Fruit fly (Drosophila melanogaster) whole organism, embryonic: Measurements from ENCODE around the gene Aps.
A peak's percentile ranks its signal among the peaks of the same experiment; 100 is the strongest.

Experiments
- Bgb ChIP-seq: fragments of 200-800 bp; sonication (Bioruptor generic); IDR thresholded peaks from 2 replicates; pipeline ENCODE4 v1.3.6; 2022; ENCODE audit warnings: missing biosample characterization, missing genetic modification characterization; ENCODE audit not compliant: partially characterized antibody
- Blimp-1 ChIP-seq: fragments of 200-800 bp; sonication (Bioruptor generic); optimal IDR thresholded peaks from 3 replicates; lab custom pipeline; 2018; ENCODE audit warnings: missing biosample characterization, missing genetic modification characterization, mild to moderate bottlenecking, moderate library complexity, missing genetic modification reagents
- CG10147 ChIP-seq: fragments of 200-800 bp; sonication (Bioruptor generic); optimal IDR thresholded peaks from 2 replicates; lab custom pipeline; 2019; ENCODE audit warnings: missing biosample characterization, mild to moderate bottlenecking, missing genetic modification characterization, moderate library complexity
- CG10366 ChIP-seq: fragments of 200-800 bp; sonication (Bioruptor generic); IDR thresholded peaks from 2 replicates; pipeline ENCODE4 v1.3.6; 2022; ENCODE audit warnings: missing biosample characterization, missing genetic modification characterization
- CG10431 ChIP-seq: fragments of 200-800 bp; sonication (Bioruptor generic); optimal IDR thresholded peaks from 3 replicates; lab custom pipeline; 2018; ENCODE audit warnings: missing biosample characterization, mild to moderate bottlenecking, missing genetic modification characterization
- CG12391 ChIP-seq: fragments of 200-800 bp; sonication (Bioruptor generic); optimal IDR thresholded peaks from 3 replicates; lab custom pipeline; 2018; ENCODE audit warnings: missing biosample characterization, mild to moderate bottlenecking, missing genetic modification characterization, moderate library complexity
- CG13287 ChIP-seq: fragments of 200-800 bp; sonication (Bioruptor generic); IDR thresholded peaks from 2 replicates; pipeline ENCODE4 v1.3.6; 2022; ENCODE audit warnings: missing biosample characterization, missing genetic modification characterization; ENCODE audit not compliant: partially characterized antibody
- CG13775 ChIP-seq: fragments of 200-800 bp; sonication (Bioruptor generic); optimal IDR thresholded peaks from 3 replicates; lab custom pipeline; 2017; ENCODE audit warnings: missing biosample characterization, mild to moderate bottlenecking, missing genetic modification characterization
- CG14014 ChIP-seq: fragments of 200-800 bp; sonication (Bioruptor generic); IDR thresholded peaks from 2 replicates; pipeline ENCODE4 v1.3.6; 2022; ENCODE audit warnings: missing biosample characterization, missing genetic modification characterization
- CG15514 ChIP-seq: fragments of 200-800 bp; sonication (Bioruptor generic); optimal IDR thresholded peaks from 3 replicates; lab custom pipeline; 2017; ENCODE audit warnings: missing biosample characterization, missing genetic modification characterization, mild to moderate bottlenecking, moderate library complexity, missing genetic modification reagents
- CG17186 ChIP-seq: fragments of 200-800 bp; sonication (Bioruptor generic); optimal IDR thresholded peaks from 3 replicates; lab custom pipeline; 2017; ENCODE audit warnings: missing biosample characterization, missing genetic modification reagents, missing genetic modification characterization
- CG17359 ChIP-seq: fragments of 200-800 bp; sonication (Bioruptor generic); optimal IDR thresholded peaks from 3 replicates; lab custom pipeline; 2018; ENCODE audit warnings: missing biosample characterization, mild to moderate bottlenecking, missing genetic modification characterization, moderate library complexity
- CG2202 ChIP-seq: fragments of 200-800 bp; sonication (Bioruptor generic); optimal IDR thresholded peaks from 2 replicates; lab custom pipeline; 2018; ENCODE audit warnings: missing biosample characterization, mild to moderate bottlenecking, missing genetic modification characterization
- CG3407 ChIP-seq: fragments of 200-800 bp; sonication (Bioruptor generic); optimal IDR thresholded peaks from 2 replicates; lab custom pipeline; 2018; ENCODE audit warnings: missing biosample characterization, mild to moderate bottlenecking, missing genetic modification characterization
- CG4282 ChIP-seq: fragments of 200-800 bp; sonication (Bioruptor generic); optimal IDR thresholded peaks from 2 replicates; lab custom pipeline; 2016; ENCODE audit warnings: missing biosample characterization, missing genetic modification characterization
- CG4404 ChIP-seq: fragments of 200-800 bp; sonication (Bioruptor generic); IDR thresholded peaks from 2 replicates; pipeline ENCODE4 v1.3.6; 2022; ENCODE audit warnings: missing biosample characterization, missing genetic modification characterization
- CG4707 ChIP-seq: fragments of 200-800 bp; sonication (Bioruptor generic); optimal IDR thresholded peaks from 2 replicates; lab custom pipeline; 2018; ENCODE audit warnings: missing biosample characterization, mild to moderate bottlenecking, missing genetic modification characterization, moderate library complexity
- CG4820 ChIP-seq: fragments of 200-800 bp; sonication (Bioruptor generic); optimal IDR thresholded peaks from 3 replicates; lab custom pipeline; 2016; ENCODE audit warnings: missing biosample characterization, missing genetic modification characterization
- CG7556 ChIP-seq: fragments of 200-800 bp; sonication (Bioruptor generic); optimal IDR thresholded peaks from 2 replicates; lab custom pipeline; 2017; ENCODE audit warnings: missing biosample characterization, mild to moderate bottlenecking, missing genetic modification characterization
- CG7745 ChIP-seq: fragments of 200-800 bp; sonication (Bioruptor generic); optimal IDR thresholded peaks from 2 replicates; lab custom pipeline; 2018; ENCODE audit warnings: missing biosample characterization, mild to moderate bottlenecking, missing genetic modification characterization, moderate library complexity
- CG7987 ChIP-seq: fragments of 200-800 bp; sonication (Bioruptor generic); optimal IDR thresholded peaks from 2 replicates; lab custom pipeline; 2018; ENCODE audit warnings: missing biosample characterization, mild to moderate bottlenecking, missing genetic modification characterization, moderate library complexity
- CG8924 ChIP-seq: fragments of 200-800 bp; optimal IDR thresholded peaks from 3 replicates; lab custom pipeline; 2019; ENCODE audit warnings: missing biosample characterization, mild to moderate bottlenecking, missing genetic modification characterization, moderate library complexity
- D ChIP-seq, 2 experiments: fragments of 200-800 bp in 1 of 2; fragments of >200 bp in 1 of 2; sonication (Bioruptor generic) in 1 of 2; optimal IDR thresholded peaks; 2 replicates in 1 of 2; 3 replicates in 1 of 2; lab custom pipeline; 2017; ENCODE audit warnings: mild to moderate bottlenecking in 1 of 2, missing biosample characterization in 1 of 2, missing genetic modification characterization in 1 of 2, missing genetic modification reagents in 1 of 2
- Dref ChIP-seq: fragments of 200-800 bp; sonication (Bioruptor generic); IDR thresholded peaks from 2 replicates; pipeline ENCODE4 v1.3.6; 2022; ENCODE audit warnings: missing biosample characterization, missing genetic modification characterization
- ERR ChIP-seq: fragments of 200-800 bp; sonication (Bioruptor generic); optimal IDR thresholded peaks from 2 replicates; lab custom pipeline; 2016; ENCODE audit warnings: missing biosample characterization, missing genetic modification characterization
- Hey ChIP-seq: fragments of 200-800 bp; sonication (Bioruptor generic); optimal IDR thresholded peaks from 3 replicates; lab custom pipeline; 2018; ENCODE audit warnings: missing biosample characterization, mild to moderate bottlenecking, missing genetic modification characterization
- Hsf ChIP-seq: fragments of 200-800 bp; sonication (Bioruptor generic); optimal IDR thresholded peaks from 3 replicates; lab custom pipeline; 2016; ENCODE audit warnings: missing biosample characterization, missing genetic modification characterization
- Max ChIP-seq: fragments of 200-800 bp; sonication (Bioruptor generic); optimal IDR thresholded peaks from 2 replicates; lab custom pipeline; 2016; ENCODE audit warnings: missing biosample characterization, mild to moderate bottlenecking, missing genetic modification characterization
- Nf-YB ChIP-seq: fragments of 200-800 bp; sonication (Bioruptor generic); optimal IDR thresholded peaks from 3 replicates; lab custom pipeline; 2019; ENCODE audit warnings: missing biosample characterization, mild to moderate bottlenecking, missing genetic modification characterization, moderate library complexity
- Nf-YC ChIP-seq: fragments of 200-800 bp; optimal IDR thresholded peaks from 3 replicates; lab custom pipeline; 2019; ENCODE audit warnings: missing biosample characterization, mild to moderate bottlenecking, missing genetic modification characterization, moderate library complexity
- Oli ChIP-seq: fragments of 200-800 bp; sonication (Bioruptor generic); optimal IDR thresholded peaks from 2 replicates; lab custom pipeline; 2018; ENCODE audit warnings: missing biosample characterization, mild to moderate bottlenecking, missing genetic modification characterization, moderate library complexity
- Trl ChIP-seq, 3 experiments: fragments of >200 bp in 2 of 3; fragments of 200-800 bp in 1 of 3; sonication (Bioruptor generic) in 1 of 3; optimal IDR thresholded peaks; 2 replicates in 1 of 3; 3 replicates in 2 of 3; lab custom pipeline; 2016 to 2017; ENCODE audit warnings: missing biosample characterization in 1 of 3, missing genetic modification characterization in 1 of 3
- aop ChIP-seq: fragments of 200-800 bp; sonication (Bioruptor generic); IDR thresholded peaks from 2 replicates; pipeline ENCODE4 v1.3.6; 2022; ENCODE audit warnings: missing biosample characterization, missing genetic modification characterization
- ato ChIP-seq: fragments of 200-800 bp; sonication (Bioruptor generic); IDR thresholded peaks from 2 replicates; pipeline ENCODE4 v1.3.6; 2022; ENCODE audit warnings: missing biosample characterization, missing genetic modification characterization; ENCODE audit not compliant: partially characterized antibody
- az2 ChIP-seq: fragments of 200-800 bp; sonication (Bioruptor generic); optimal IDR thresholded peaks from 3 replicates; lab custom pipeline; 2016; ENCODE audit warnings: missing biosample characterization, missing genetic modification characterization
- bab2 ChIP-seq: fragments of 200-800 bp; sonication (Bioruptor generic); optimal IDR thresholded peaks from 2 replicates; lab custom pipeline; 2016; ENCODE audit warnings: missing biosample characterization, missing genetic modification characterization
- bcd ChIP-seq: fragments of 200-800 bp; sonication (Bioruptor generic); optimal IDR thresholded peaks from 2 replicates; lab custom pipeline; 2017; ENCODE audit warnings: missing biosample characterization, mild to moderate bottlenecking, missing genetic modification characterization
- chif ChIP-seq, 2 experiments: fragments of 200-800 bp; sonication (Bioruptor generic); optimal IDR thresholded peaks; 3 replicates each; lab custom pipeline; 2016; ENCODE audit warnings: missing biosample characterization in 2 of 2, missing genetic modification characterization in 2 of 2
- fd96Cb ChIP-seq: fragments of 200-800 bp; sonication (Bioruptor generic); optimal IDR thresholded peaks from 2 replicates; lab custom pipeline; 2018; ENCODE audit warnings: missing biosample characterization, mild to moderate bottlenecking, missing genetic modification characterization, moderate library complexity
- ham ChIP-seq: fragments of 200-800 bp; sonication (Bioruptor generic); IDR thresholded peaks from 2 replicates; pipeline ENCODE4 v1.3.6; 2022; ENCODE audit warnings: missing biosample characterization, missing genetic modification characterization
- hth ChIP-seq: fragments of >200 bp; optimal IDR thresholded peaks from 2 replicates; lab custom pipeline; 2017; ENCODE audit warnings: inconsistent platforms
- mirr ChIP-seq: fragments of 200-800 bp; sonication (Bioruptor generic); optimal IDR thresholded peaks from 3 replicates; lab custom pipeline; 2018; ENCODE audit warnings: missing biosample characterization, mild to moderate bottlenecking, missing genetic modification characterization
- nerfin-1 ChIP-seq: fragments of 200-800 bp; sonication (Bioruptor generic); optimal IDR thresholded peaks from 3 replicates; lab custom pipeline; 2019; ENCODE audit warnings: missing biosample characterization, mild to moderate bottlenecking, missing genetic modification characterization, moderate library complexity
- pros ChIP-seq: fragments of 200-800 bp; sonication (Bioruptor generic); optimal IDR thresholded peaks from 3 replicates; lab custom pipeline; 2019; ENCODE audit warnings: missing biosample characterization, mild to moderate bottlenecking, missing genetic modification characterization, moderate library complexity
- shn ChIP-seq: fragments of 200-800 bp; sonication (Bioruptor generic); optimal IDR thresholded peaks from 3 replicates; lab custom pipeline; 2016; ENCODE audit warnings: missing biosample characterization, missing genetic modification characterization
- slp2 ChIP-seq: fragments of 200-800 bp; sonication (Bioruptor generic); optimal IDR thresholded peaks from 2 replicates; lab custom pipeline; 2016; ENCODE audit warnings: missing biosample characterization, missing genetic modification characterization
- ssp ChIP-seq: fragments of 200-800 bp; sonication (Bioruptor generic); IDR thresholded peaks from 2 replicates; pipeline ENCODE4 v1.3.6; 2022; ENCODE audit warnings: missing biosample characterization, missing genetic modification characterization
- ttk ChIP-seq: fragments of 200-800 bp; sonication (Bioruptor generic); IDR thresholded peaks from 2 replicates; pipeline ENCODE4 v2.1.2; 2022; ENCODE audit warnings: missing biosample characterization, missing genetic modification characterization
- zfh2 ChIP-seq: fragments of 200-800 bp; sonication (Bioruptor generic); optimal IDR thresholded peaks from 2 replicates; lab custom pipeline; 2016; ENCODE audit warnings: missing biosample characterization, missing genetic modification characterization

Gene Aps

dm6 chr3L:10860042-10860643, 38.8 kb downstream of the Aps start (continued):
- TF ChIP-seq CG17186: no peak
- TF ChIP-seq Nf-YC (tag; lab: Kevin White, UChicago): peak; percentile 5
- peak; percentile 23 for TF ChIP-seq nerfin-1 (tag; lab: Kevin White, UChicago)
- peak; percentile 12 for TF ChIP-seq CG15514
- TF ChIP-seq Bgb (GFP tag; lab: Robert Waterston, UW): peak; percentile 22; the same call in 1 of the 2 replicates
- TF ChIP-seq slp2 (GFP tag; lab: Kevin White, UChicago): no peak
- no peak for TF ChIP-seq ham
- no peak for TF ChIP-seq Max (GFP tag; lab: Kevin White, UChicago)
- no peak for TF ChIP-seq bab2 (GFP tag; lab: Kevin White, UChicago)
- TF ChIP-seq Hey (tag; lab: Kevin White, UChicago): no peak
- no peak for TF ChIP-seq ato (GFP tag; lab: Robert Waterston, UW)
- no peak for TF ChIP-seq CG2202 (tag; lab: Kevin White, UChicago)
- TF ChIP-seq CG13287 (GFP tag; lab: Robert Waterston, UW): peak; percentile 7; the same call in 1 of the 2 replicates
- peak; percentile 40 for TF ChIP-seq mirr
- peak; percentile 62 for TF ChIP-seq pros (GFP tag; lab: Kevin White, UChicago)
- TF ChIP-seq bcd (GFP tag; lab: Kevin White, UChicago): no peak
- no peak for TF ChIP-seq CG10366 (GFP tag; lab: Robert Waterston, UW)
- TF ChIP-seq CG4820 (GFP tag; lab: Kevin White, UChicago): no peak
- TF ChIP-seq CG4707: no peak
- TF ChIP-seq CG4404 (GFP tag; lab: Robert Waterston, UW): no peak
- peak; percentile 13 for TF ChIP-seq CG7987 (GFP tag; lab: Kevin White, UChicago)
- TF ChIP-seq aop (GFP tag; lab: Robert Waterston, UW): no peak
- no peak for TF ChIP-seq CG14014 (GFP tag; lab: Robert Waterston, UW)
- no peak for TF ChIP-seq zfh2
- peak; percentile 19 for TF ChIP-seq CG4282 (GFP tag; lab: Kevin White, UChicago)
- 0 out of 2 replicates have a peak, but pooled peaks have one; percentile 19 for TF ChIP-seq ttk (GFP tag; lab: Robert Waterston, UW)
- no peak for TF ChIP-seq Oli
- TF ChIP-seq Dref (GFP tag; lab: Robert Waterston, UW): no peak
- TF ChIP-seq Blimp-1: no peak
- no peak for TF ChIP-seq fd96Cb (tag; lab: Kevin White, UChicago)
- TF ChIP-seq CG7745 (tag; lab: Kevin White, UChicago): no peak
- peak; percentile 28 for TF ChIP-seq ERR (GFP tag; lab: Kevin White, UChicago)
- peak; percentile 21 for TF ChIP-seq CG10147 (GFP tag; lab: Kevin White, UChicago)
- TF ChIP-seq D (optimal IDR thresholded peaks at IDR 0.05; lab: Kevin White, UChicago): peak; percentile 26
- no peak for TF ChIP-seq D (GFP tag; optimal IDR thresholded peaks at IDR 0.05; lab: Kevin White, UChicago)
- no peak for TF ChIP-seq chif (GFP tag; optimal IDR thresholded peaks at IDR 0.05; lab: Kevin White, UChicago)
- TF ChIP-seq CG13775 (GFP tag; lab: Kevin White, UChicago): no peak
- TF ChIP-seq CG7556: peak; percentile 11
- no peak for TF ChIP-seq Nf-YB (GFP tag; lab: Kevin White, UChicago)
- TF ChIP-seq Trl (optimal IDR thresholded peaks at IDR 0.05; lab: Kevin White, UChicago): peak; percentile 9 to 22
- TF ChIP-seq Trl (GFP tag; optimal IDR thresholded peaks at IDR 0.05; lab: Kevin White, UChicago): no peak
- no peak for TF ChIP-seq ssp (GFP tag; lab: Robert Waterston, UW)
- no peak for TF ChIP-seq az2 (GFP tag; lab: Kevin White, UChicago)
- TF ChIP-seq CG10431 (GFP tag; lab: Kevin White, UChicago): no peak
- TF ChIP-seq shn (GFP tag; lab: Kevin White, UChicago): peak; percentile 8
- no peak for TF ChIP-seq CG12391
- peak; percentile 23 for TF ChIP-seq CG8924 (tag; lab: Kevin White, UChicago)
- TF ChIP-seq CG17359 (tag; lab: Kevin White, UChicago): no peak
- no peak for TF ChIP-seq hth (lab: Kevin White, UChicago)
- no peak for TF ChIP-seq Hsf (GFP tag; lab: Kevin White, UChicago)
- no peak for TF ChIP-seq CG3407 (GFP tag; lab: Kevin White, UChicago)
